Worm (Caenorhabditis elegans): ENCODE data around the gene cts-1.

Gene cts-1

ce11 chrIII:10201235-10201634, 15.2 kb downstream of the cts-1 start, which contains the start of the genes T20G5.13 and T20G5.12:
TSS of gene T20G5.13 (minus strand) at chrIII:10201335.
TSS of gene T20G5.12 (plus strand) at chrIII:10201604.
- TF ChIP-seq flt-1 (GFP tag; IDR thresholded peaks at IDR 0.05) (no peak), ama-1 (optimal IDR thresholded peaks at IDR 0.05) (no peak), tra-4 (tag; optimal IDR thresholded peaks at IDR 0.05) (no peak), pes-1 (GFP tag; IDR thresholded peaks at IDR 0.05) (no peak), tbx-11 (GFP tag; IDR thresholded peaks at IDR 0.05) (no peak), hmg-4 (GFP tag; optimal IDR thresholded peaks at IDR 0.05) (no peak), aly-1 (tag; optimal IDR thresholded peaks at IDR 0.05) (no peak), ets-7 (tag; optimal IDR thresholded peaks at IDR 0.05) (no peak), hmbx-1 (tag; optimal IDR thresholded peaks at IDR 0.05) (no peak), hnd-1 (tag; optimal IDR thresholded peaks at IDR 0.05) (no peak), ceh-36 (tag; optimal IDR thresholded peaks at IDR 0.05) (no peak), scrt-1 (GFP tag; IDR thresholded peaks at IDR 0.05) (no peak)

- TF ChIP-seq ceh-13 (GFP tag; optimal IDR thresholded peaks at IDR 0.05) (no peak), pes-1 (GFP tag; IDR thresholded peaks at IDR 0.05) (no peak)
Measured at ce11 chrIII:10199052-10199451, 17.4 kb downstream of the cts-1 start, which contains the start of gene T20G5.8. TSS of gene T20G5.8 (plus strand) at chrIII:10199352.

ce11 chrIII:10197416-10197815, 19.0 kb downstream of the cts-1 start, which contains the start of gene dod-6:
TSS of gene dod-6 (plus strand) at chrIII:10197716.
- TF ChIP-seq pes-1 (GFP tag; IDR thresholded peaks at IDR 0.05) = no peak
- TF ChIP-seq aly-1 (tag; optimal IDR thresholded peaks at IDR 0.05) = no peak
- TF ChIP-seq ama-1 (optimal IDR thresholded peaks at IDR 0.05) = no peak
- TF ChIP-seq F13C5.2 (tag; optimal IDR thresholded peaks at IDR 0.05) = no peak
- no peak for TF ChIP-seq flt-1 (GFP tag; IDR thresholded peaks at IDR 0.05)
- TF ChIP-seq scrt-1 (GFP tag; IDR thresholded peaks at IDR 0.05) = no peak
- no peak for TF ChIP-seq sea-1 (GFP tag; conservative IDR thresholded peaks at IDR 0.05)
- no peak for TF ChIP-seq hmbx-1 (tag; optimal IDR thresholded peaks at IDR 0.05)
- TF ChIP-seq B0310.2 (tag; optimal IDR thresholded peaks at IDR 0.05) = no peak
- TF ChIP-seq tbx-37 (GFP tag; conservative IDR thresholded peaks at IDR 0.05) = no peak
- no peak for TF ChIP-seq hmg-4 (GFP tag; optimal IDR thresholded peaks at IDR 0.05)
- no peak for TF ChIP-seq ceh-36 (tag; optimal IDR thresholded peaks at IDR 0.05)
- TF ChIP-seq tbx-11 (GFP tag; IDR thresholded peaks at IDR 0.05) = no peak

ce11 chrIII:10196796-10197195, 19.6 kb downstream of the cts-1 start:
- TF ChIP-seq hmbx-1 (tag; optimal IDR thresholded peaks at IDR 0.05) = no peak
- no peak for TF ChIP-seq hnd-1 (tag; optimal IDR thresholded peaks at IDR 0.05)
- no peak for TF ChIP-seq ceh-13 (GFP tag; optimal IDR thresholded peaks at IDR 0.05)
- TF ChIP-seq pes-1 (GFP tag; IDR thresholded peaks at IDR 0.05) = no peak
- TF ChIP-seq ama-1 (optimal IDR thresholded peaks at IDR 0.05) = no peak
- no peak for TF ChIP-seq ets-7 (tag; optimal IDR thresholded peaks at IDR 0.05)
- TF ChIP-seq B0310.2 (tag; optimal IDR thresholded peaks at IDR 0.05) = no peak
- no peak for TF ChIP-seq tbx-37 (GFP tag; conservative IDR thresholded peaks at IDR 0.05)
- TF ChIP-seq F13C5.2 (tag; optimal IDR thresholded peaks at IDR 0.05) = no peak
- TF ChIP-seq flt-1 (GFP tag; IDR thresholded peaks at IDR 0.05) = no peak

- TF ChIP-seq hmg-4 (GFP tag; optimal IDR thresholded peaks at IDR 0.05) (no peak), hmbx-1 (tag; optimal IDR thresholded peaks at IDR 0.05) (no peak), pes-1 (GFP tag; IDR thresholded peaks at IDR 0.05) (no peak), tbx-11 (GFP tag; IDR thresholded peaks at IDR 0.05) (no peak), scrt-1 (GFP tag; IDR thresholded peaks at IDR 0.05) (no peak), ceh-13 (GFP tag; optimal IDR thresholded peaks at IDR 0.05) (no peak), hnd-1 (tag; optimal IDR thresholded peaks at IDR 0.05) (no peak), ama-1 (optimal IDR thresholded peaks at IDR 0.05) (no peak), tbx-37 (GFP tag; conservative IDR thresholded peaks at IDR 0.05) (no peak), F13C5.2 (tag; optimal IDR thresholded peaks at IDR 0.05) (no peak), sea-1 (GFP tag; conservative IDR thresholded peaks at IDR 0.05) (no peak), ets-7 (tag; optimal IDR thresholded peaks at IDR 0.05) (no peak), tra-4 (tag; optimal IDR thresholded peaks at IDR 0.05) (no peak)
Measured at ce11 chrIII:10195911-10196310, 20.5 kb downstream of the cts-1 start.

- no peak for TF ChIP-seq hmbx-1 (tag; optimal IDR thresholded peaks at IDR 0.05)
Measured at ce11 chrIII:10194569-10194968, 21.9 kb downstream of the cts-1 start.

ce11 chrIII:10188912-10189311, 27.5 kb downstream of the cts-1 start, which contains the start of gene epac-1:
TSS of gene epac-1 (plus strand) at chrIII:10189212.
- TF ChIP-seq ets-7 (tag; optimal IDR thresholded peaks at IDR 0.05) = no peak
- TF ChIP-seq aly-1 (tag; optimal IDR thresholded peaks at IDR 0.05) = no peak
- no peak for TF ChIP-seq F13C5.2 (tag; optimal IDR thresholded peaks at IDR 0.05)
- no peak for TF ChIP-seq scrt-1 (GFP tag; IDR thresholded peaks at IDR 0.05)
- no peak for TF ChIP-seq ceh-36 (tag; optimal IDR thresholded peaks at IDR 0.05)
- TF ChIP-seq tbx-37 (GFP tag; conservative IDR thresholded peaks at IDR 0.05) = no peak
- TF ChIP-seq hnd-1 (tag; optimal IDR thresholded peaks at IDR 0.05) = no peak
- no peak for TF ChIP-seq B0310.2 (tag; optimal IDR thresholded peaks at IDR 0.05)
- no peak for TF ChIP-seq ama-1 (optimal IDR thresholded peaks at IDR 0.05)
- TF ChIP-seq sea-1 (GFP tag; conservative IDR thresholded peaks at IDR 0.05) = no peak
- TF ChIP-seq ceh-13 (GFP tag; optimal IDR thresholded peaks at IDR 0.05) = no peak

ce11 chrIII:10187840-10188239, 28.6 kb downstream of the cts-1 start:
- no peak for TF ChIP-seq ama-1 (optimal IDR thresholded peaks at IDR 0.05)
- TF ChIP-seq hmbx-1 (tag; optimal IDR thresholded peaks at IDR 0.05) = no peak
- TF ChIP-seq tbx-11 (GFP tag; IDR thresholded peaks at IDR 0.05) = no peak
- no peak for TF ChIP-seq tbx-37 (GFP tag; conservative IDR thresholded peaks at IDR 0.05)
- no peak for TF ChIP-seq aly-1 (tag; optimal IDR thresholded peaks at IDR 0.05)
- TF ChIP-seq ceh-13 (GFP tag; optimal IDR thresholded peaks at IDR 0.05) = no peak
- TF ChIP-seq hmg-4 (GFP tag; optimal IDR thresholded peaks at IDR 0.05) = no peak
- TF ChIP-seq flt-1 (GFP tag; IDR thresholded peaks at IDR 0.05) = no peak
- TF ChIP-seq ceh-36 (tag; optimal IDR thresholded peaks at IDR 0.05) = no peak
- no peak for TF ChIP-seq F13C5.2 (tag; optimal IDR thresholded peaks at IDR 0.05)
- no peak for TF ChIP-seq tra-4 (tag; optimal IDR thresholded peaks at IDR 0.05)
- no peak for TF ChIP-seq B0310.2 (tag; optimal IDR thresholded peaks at IDR 0.05)
- TF ChIP-seq ets-7 (tag; optimal IDR thresholded peaks at IDR 0.05) = no peak
- TF ChIP-seq pes-1 (GFP tag; IDR thresholded peaks at IDR 0.05) = no peak
- TF ChIP-seq sea-1 (GFP tag; conservative IDR thresholded peaks at IDR 0.05) = no peak
- TF ChIP-seq scrt-1 (GFP tag; IDR thresholded peaks at IDR 0.05) = no peak
